Worm (Caenorhabditis elegans) whole organism, L3 larva: Measurements from ENCODE around the gene T12B5.15.

Source experiments
- R02D3.7 ChIP-seq: fragments of 150-350 bp; optimal IDR thresholded peaks from 2 replicates; lab custom pipeline; 2014; ENCODE audit warnings: missing biosample characterization, missing genetic modification characterization
- ZK546.5 ChIP-seq: sonication (generic microtip); optimal IDR thresholded peaks from 2 replicates; lab custom pipeline; 2017; ENCODE audit warnings: missing biosample characterization, missing genetic modification characterization
- aly-2 ChIP-seq: fragments of 150-350 bp; optimal IDR thresholded peaks from 2 replicates; lab custom pipeline; 2014; ENCODE audit warnings: missing biosample characterization, missing genetic modification characterization
- ceh-28 ChIP-seq: fragments of 150-350 bp; optimal IDR thresholded peaks from 2 replicates; lab custom pipeline; 2014; ENCODE audit warnings: missing biosample characterization, missing genetic modification reagents, missing genetic modification characterization
- ceh-82 ChIP-seq: fragments of 150-350 bp; optimal IDR thresholded peaks from 2 replicates; lab custom pipeline; 2014; ENCODE audit warnings: missing biosample characterization, missing genetic modification characterization
- ceh-9 ChIP-seq: sonication (generic microtip); optimal IDR thresholded peaks from 2 replicates; lab custom pipeline; 2018; ENCODE audit warnings: missing biosample characterization, missing genetic modification characterization
- daf-12 ChIP-seq: fragments of 150-350 bp; optimal IDR thresholded peaks from 2 replicates; lab custom pipeline; 2014; ENCODE audit warnings: missing biosample characterization, missing genetic modification reagents, missing genetic modification characterization
- egl-27 ChIP-seq: sonication (generic microtip); optimal IDR thresholded peaks from 4 replicates; lab custom pipeline; 2017; ENCODE audit warnings: missing biosample characterization, missing genetic modification reagents, missing genetic modification characterization
- egl-5 ChIP-seq: fragments of 150-350 bp; optimal IDR thresholded peaks from 2 replicates; lab custom pipeline; 2017; ENCODE audit warnings: missing biosample characterization, missing genetic modification reagents, missing genetic modification characterization, inconsistent platforms
- elt-1 ChIP-seq: fragments of 150-350 bp; optimal IDR thresholded peaks from 2 replicates; lab custom pipeline; 2014; ENCODE audit warnings: missing biosample characterization, missing genetic modification characterization
- elt-2 ChIP-seq: sonication (generic microtip); optimal IDR thresholded peaks from 2 replicates; lab custom pipeline; 2016; ENCODE audit warnings: missing genetic modification reagents, mild to moderate bottlenecking, missing genetic modification characterization, missing compliant biosample characterization
- eor-1 ChIP-seq, 2 experiments: fragments of 150-350 bp; optimal IDR thresholded peaks; 2 replicates each; lab custom pipeline; 2014 to 2018; ENCODE audit warnings: missing biosample characterization in 2 of 2, missing genetic modification characterization in 2 of 2
- fkh-2 ChIP-seq: fragments of 150-350 bp; optimal IDR thresholded peaks from 2 replicates; lab custom pipeline; 2014; ENCODE audit warnings: missing biosample characterization, missing genetic modification reagents, missing genetic modification characterization
- hmg-11 ChIP-seq: sonication (generic microtip); optimal IDR thresholded peaks from 2 replicates; lab custom pipeline; 2016; ENCODE audit warnings: missing genetic modification characterization, missing compliant biosample characterization
- jun-1 ChIP-seq: fragments of 150-350 bp; optimal IDR thresholded peaks from 2 replicates; lab custom pipeline; 2014; ENCODE audit warnings: missing biosample characterization, missing genetic modification reagents, missing genetic modification characterization
- lin-15B ChIP-seq: fragments of 150-350 bp; optimal IDR thresholded peaks from 2 replicates; lab custom pipeline; 2014; ENCODE audit warnings: missing biosample characterization, missing genetic modification characterization
- lin-39 ChIP-seq: fragments of 150-350 bp; optimal IDR thresholded peaks from 2 replicates; lab custom pipeline; 2018; ENCODE audit warnings: missing biosample characterization, missing genetic modification reagents, missing genetic modification characterization
- mdl-1 ChIP-seq: fragments of 150-350 bp; optimal IDR thresholded peaks from 2 replicates; lab custom pipeline; 2014; ENCODE audit warnings: missing biosample characterization, missing genetic modification characterization
- mml-1 ChIP-seq: fragments of 150-350 bp; sonication (generic microtip); optimal IDR thresholded peaks from 3 replicates; lab custom pipeline; 2014; ENCODE audit warnings: missing biosample characterization, missing genetic modification characterization
- nfya-1 ChIP-seq: sonication (generic microtip); optimal IDR thresholded peaks from 2 replicates; lab custom pipeline; 2017; ENCODE audit warnings: missing genetic modification characterization, mild to moderate bottlenecking, missing compliant biosample characterization, antibody characterized with exemption, moderate library complexity; ENCODE audit not compliant: insufficient read depth
- nhr-11 ChIP-seq: fragments of 150-350 bp; optimal IDR thresholded peaks from 2 replicates; lab custom pipeline; 2014; ENCODE audit warnings: missing biosample characterization, missing genetic modification characterization
- nhr-12 ChIP-seq: fragments of 150-350 bp; optimal IDR thresholded peaks from 2 replicates; lab custom pipeline; 2014; ENCODE audit warnings: missing biosample characterization, missing genetic modification characterization
- nhr-23 ChIP-seq: fragments of 150-350 bp; optimal IDR thresholded peaks from 2 replicates; lab custom pipeline; 2014; ENCODE audit warnings: missing biosample characterization, missing genetic modification reagents, missing genetic modification characterization
- nhr-237 ChIP-seq: fragments of 150-350 bp; optimal IDR thresholded peaks from 2 replicates; lab custom pipeline; 2014; ENCODE audit warnings: missing biosample characterization, missing genetic modification characterization
- nhr-25 ChIP-seq: sonication (generic microtip); optimal IDR thresholded peaks from 2 replicates; lab custom pipeline; 2017; ENCODE audit warnings: missing biosample characterization, missing genetic modification characterization
- nhr-28 ChIP-seq: fragments of 150-350 bp; optimal IDR thresholded peaks from 2 replicates; lab custom pipeline; 2014; ENCODE audit warnings: missing biosample characterization, missing genetic modification characterization
- nhr-43 ChIP-seq: sonication (generic microtip); optimal IDR thresholded peaks from 2 replicates; lab custom pipeline; 2016; ENCODE audit warnings: mild to moderate bottlenecking, missing genetic modification characterization, missing compliant biosample characterization; ENCODE audit not compliant: poor library complexity, severe bottlenecking
- nhr-67 ChIP-seq: fragments of 150-350 bp; optimal IDR thresholded peaks from 2 replicates; lab custom pipeline; 2014; ENCODE audit warnings: missing biosample characterization, missing genetic modification characterization
- nhr-77 ChIP-seq: fragments of 150-350 bp; optimal IDR thresholded peaks from 2 replicates; lab custom pipeline; 2014; ENCODE audit warnings: missing biosample characterization, missing genetic modification characterization
- pha-4 ChIP-seq: fragments of 150-350 bp; optimal IDR thresholded peaks from 2 replicates; lab custom pipeline; 2014; ENCODE audit warnings: missing biosample characterization, missing genetic modification reagents, missing genetic modification characterization
- pqm-1 ChIP-seq: fragments of 150-350 bp; optimal IDR thresholded peaks from 2 replicates; lab custom pipeline; 2017; ENCODE audit warnings: missing biosample characterization, missing genetic modification characterization, inconsistent platforms
- sea-2 ChIP-seq: fragments of 150-350 bp; sonication (generic microtip); optimal IDR thresholded peaks from 4 replicates; lab custom pipeline; 2014; ENCODE audit warnings: missing biosample characterization, missing genetic modification reagents, missing genetic modification characterization
- skn-1 ChIP-seq: fragments of 150-350 bp; optimal IDR thresholded peaks from 2 replicates; lab custom pipeline; 2014; ENCODE audit warnings: missing biosample characterization, missing genetic modification characterization
- snpc-4 ChIP-seq: fragments of 150-350 bp; optimal IDR thresholded peaks from 2 replicates; lab custom pipeline; 2014; ENCODE audit warnings: missing biosample characterization, missing genetic modification characterization
- tbx-2 ChIP-seq: sonication (generic microtip); optimal IDR thresholded peaks from 2 replicates; lab custom pipeline; 2016; ENCODE audit warnings: mild to moderate bottlenecking, missing genetic modification characterization, missing compliant biosample characterization
- unc-39 ChIP-seq: sonication (generic microtip); optimal IDR thresholded peaks from 4 replicates; lab custom pipeline; 2017; ENCODE audit warnings: missing biosample characterization, missing genetic modification characterization
- unc-62 ChIP-seq: fragments of 150-350 bp; sonication (generic microtip); optimal IDR thresholded peaks from 4 replicates; lab custom pipeline; 2014; ENCODE audit warnings: missing biosample characterization, missing genetic modification reagents, missing genetic modification characterization
- zag-1 ChIP-seq: fragments of 150-350 bp; optimal IDR thresholded peaks from 2 replicates; lab custom pipeline; 2014; ENCODE audit warnings: missing biosample characterization, missing genetic modification characterization
- ztf-11 ChIP-seq: fragments of 150-350 bp; optimal IDR thresholded peaks from 2 replicates; lab custom pipeline; 2014; ENCODE audit warnings: missing biosample characterization, missing genetic modification characterization
- ztf-4 ChIP-seq: fragments of 150-350 bp; optimal IDR thresholded peaks from 2 replicates; lab custom pipeline; 2014; ENCODE audit warnings: missing biosample characterization, missing genetic modification characterization

Gene T12B5.15

ce11 chrIII:907990-908389 lies 46.5 kb downstream of the T12B5.15 start:
- TF ChIP-seq mml-1 (tag; lab: Kevin White, UChicago), result no peak
- TF ChIP-seq eor-1 (tag; optimal IDR thresholded peaks at IDR 0.05; lab: Kevin White, UChicago), result no peak
- TF ChIP-seq jun-1 (tag; lab: Kevin White, UChicago), result peak; percentile 56
- TF ChIP-seq ZK546.5 (tag; lab: Kevin White, UChicago), result no peak
- TF ChIP-seq nhr-237, result no peak
- no peak for TF ChIP-seq elt-1 (tag; lab: Kevin White, UChicago)
- no peak for TF ChIP-seq nhr-43 (tag; lab: Kevin White, UChicago)
- TF ChIP-seq nfya-1, result no peak
- TF ChIP-seq unc-62 (GFP tag; lab: Kevin White, UChicago), result no peak
- TF ChIP-seq aly-2 (tag; lab: Kevin White, UChicago), result no peak
- peak; percentile 31 for TF ChIP-seq nhr-25 (tag; lab: Kevin White, UChicago)
- no peak for TF ChIP-seq ztf-4 (tag; lab: Kevin White, UChicago)
- no peak for TF ChIP-seq mdl-1 (tag; lab: Kevin White, UChicago)
- no peak for TF ChIP-seq egl-27
- peak; percentile 21 for TF ChIP-seq nhr-23 (tag; lab: Kevin White, UChicago)
- no peak for TF ChIP-seq nhr-67 (tag; lab: Kevin White, UChicago)
- TF ChIP-seq lin-15B (tag; lab: Kevin White, UChicago), result no peak
- TF ChIP-seq ceh-82 (tag; lab: Kevin White, UChicago), result no peak
- TF ChIP-seq tbx-2 (tag; lab: Kevin White, UChicago), result no peak
- no peak for TF ChIP-seq unc-39 (tag; lab: Kevin White, UChicago)
- no peak for TF ChIP-seq egl-5 (tag; lab: Kevin White, UChicago)
- TF ChIP-seq fkh-2 (tag; lab: Kevin White, UChicago), result no peak
- TF ChIP-seq snpc-4 (tag; lab: Kevin White, UChicago), result no peak
- no peak for TF ChIP-seq ztf-11 (tag; lab: Kevin White, UChicago)
- TF ChIP-seq sea-2 (GFP tag; lab: Kevin White, UChicago), result no peak
- TF ChIP-seq skn-1 (tag; lab: Kevin White, UChicago), result no peak
- no peak for TF ChIP-seq daf-12 (tag; lab: Kevin White, UChicago)
- TF ChIP-seq elt-2, result no peak
- TF ChIP-seq zag-1, result no peak
- TF ChIP-seq hmg-11 (tag; lab: Kevin White, UChicago), result peak; percentile 38
- TF ChIP-seq nhr-28 (tag; lab: Kevin White, UChicago), result no peak
- no peak for TF ChIP-seq pqm-1
- no peak for TF ChIP-seq nhr-77 (tag; lab: Kevin White, UChicago)
- no peak for TF ChIP-seq R02D3.7
- TF ChIP-seq pha-4, result peak; percentile 79
- no peak for TF ChIP-seq nhr-12 (tag; lab: Kevin White, UChicago)
- no peak for TF ChIP-seq lin-39 (tag; lab: Kevin White, UChicago)
- TF ChIP-seq nhr-11 (tag; lab: Kevin White, UChicago), result no peak
- TF ChIP-seq ceh-9 (tag; lab: Kevin White, UChicago), result no peak

ce11 chrIII:907311-907710 lies 47.1 kb downstream of the T12B5.15 start, which contains the start of gene F23H11.4:
F23H11.4 (minus strand) TSS chrIII:907539.
- no peak for TF ChIP-seq mml-1 (tag; lab: Kevin White, UChicago)
- TF ChIP-seq pha-4, result peak; percentile 54
- TF ChIP-seq ceh-28, result no peak
- TF ChIP-seq ztf-4 (tag; lab: Kevin White, UChicago), result no peak
